Fruit fly (Drosophila melanogaster) whole organism, embryonic: ENCODE measurements around the gene CG15445.

Experiments
- Atf3 ChIP-seq: fragments of 200-800 bp; sonication (Bioruptor generic); optimal IDR thresholded peaks from 3 replicates; lab custom pipeline; 2016; ENCODE audit warnings: missing biosample characterization, missing genetic modification characterization
- Awh ChIP-seq: fragments of 200-800 bp; sonication (Bioruptor generic); IDR thresholded peaks from 2 replicates; pipeline ENCODE4, ENCODE4 v1.3.6; 2022; ENCODE audit warnings: missing biosample characterization, missing genetic modification characterization
- Bteb2 ChIP-seq: fragments of 200-800 bp; sonication (Bioruptor generic); optimal IDR thresholded peaks from 2 replicates; lab custom pipeline; 2016; ENCODE audit warnings: missing biosample characterization, missing genetic modification characterization
- CG10462 ChIP-seq: fragments of 200-800 bp; sonication (Bioruptor generic); optimal IDR thresholded peaks from 2 replicates; lab custom pipeline; 2016; ENCODE audit warnings: missing biosample characterization, missing genetic modification characterization
- CG13287 ChIP-seq: fragments of 200-800 bp; sonication (Bioruptor generic); IDR thresholded peaks from 2 replicates; pipeline ENCODE4 v1.3.6; 2022; ENCODE audit warnings: missing biosample characterization, missing genetic modification characterization; ENCODE audit not compliant: partially characterized antibody
- CG14441 ChIP-seq: fragments of 200-800 bp; sonication (Bioruptor generic); IDR thresholded peaks from 2 replicates; pipeline ENCODE4 v1.3.6; 2022; ENCODE audit warnings: missing biosample characterization, missing genetic modification characterization
- CG14860 ChIP-seq: fragments of 200-800 bp; sonication (Bioruptor generic); IDR thresholded peaks from 3 replicates; pipeline ENCODE4 v1.3.6; 2022; ENCODE audit warnings: missing biosample characterization, missing genetic modification characterization; ENCODE audit not compliant: partially characterized antibody
- CG15011 ChIP-seq: fragments of 200-800 bp; sonication (Bioruptor generic); optimal IDR thresholded peaks from 3 replicates; lab custom pipeline; 2018; ENCODE audit warnings: missing biosample characterization, mild to moderate bottlenecking, missing genetic modification characterization
- CG18764 ChIP-seq: fragments of 200-800 bp; sonication (Bioruptor generic); optimal IDR thresholded peaks from 3 replicates; lab custom pipeline; 2016; ENCODE audit warnings: missing biosample characterization, missing genetic modification characterization
- CG2116 ChIP-seq: fragments of 200-800 bp; sonication (Bioruptor generic); optimal IDR thresholded peaks from 3 replicates; lab custom pipeline; 2018; ENCODE audit warnings: missing biosample characterization, mild to moderate bottlenecking, missing genetic modification characterization
- CG2120 ChIP-seq: fragments of 200-800 bp; sonication (Bioruptor generic); optimal IDR thresholded peaks from 3 replicates; lab custom pipeline; 2016; ENCODE audit warnings: missing biosample characterization, missing genetic modification characterization
- CG2199 ChIP-seq: fragments of 200-800 bp; sonication (Bioruptor generic); IDR thresholded peaks from 3 replicates; pipeline ENCODE4 v1.3.6; 2022; ENCODE audit warnings: missing biosample characterization, missing genetic modification characterization
- CG34224 ChIP-seq: fragments of 200-800 bp; sonication (Bioruptor generic); IDR thresholded peaks from 3 replicates; pipeline ENCODE4 v1.3.6; 2022; ENCODE audit warnings: missing biosample characterization, missing genetic modification characterization; ENCODE audit not compliant: partially characterized antibody
- CG3847 ChIP-seq: fragments of 200-800 bp; sonication (Bioruptor generic); IDR thresholded peaks from 2 replicates; pipeline ENCODE4 v1.3.6; 2022; ENCODE audit warnings: missing biosample characterization, missing genetic modification characterization
- CG3995 ChIP-seq: fragments of 200-800 bp; sonication (Bioruptor generic); optimal IDR thresholded peaks from 3 replicates; lab custom pipeline; 2016; ENCODE audit warnings: missing biosample characterization, missing genetic modification characterization
- CG9215 ChIP-seq: fragments of 200-800 bp; sonication (Bioruptor generic); IDR thresholded peaks from 2 replicates; pipeline ENCODE4 v1.3.6; 2022; ENCODE audit warnings: missing biosample characterization, missing genetic modification characterization
- CG9437 ChIP-seq: fragments of 200-800 bp; sonication (Bioruptor generic); optimal IDR thresholded peaks from 2 replicates; lab custom pipeline; 2018; ENCODE audit warnings: missing biosample characterization, mild to moderate bottlenecking, missing genetic modification characterization
- CTCF ChIP-seq: fragments of 200-800 bp; sonication (Bioruptor generic); optimal IDR thresholded peaks from 2 replicates; lab custom pipeline; 2017; ENCODE audit warnings: missing biosample characterization, mild to moderate bottlenecking, missing genetic modification characterization, moderate library complexity
- Dll ChIP-seq: fragments of 200-800 bp; sonication (Bioruptor generic); IDR thresholded peaks from 4 replicates; pipeline ENCODE4 v1.3.6; 2022; ENCODE audit warnings: missing biosample characterization, missing genetic modification characterization; ENCODE audit not compliant: partially characterized antibody
- Doc3 ChIP-seq: fragments of 200-800 bp; sonication (Bioruptor generic); IDR thresholded peaks from 3 replicates; pipeline ENCODE4 v1.3.6; 2022; ENCODE audit warnings: missing biosample characterization, missing genetic modification characterization; ENCODE audit not compliant: partially characterized antibody
- Dref ChIP-seq: fragments of 200-800 bp; sonication (Bioruptor generic); IDR thresholded peaks from 2 replicates; pipeline ENCODE4 v1.3.6; 2022; ENCODE audit warnings: missing biosample characterization, missing genetic modification characterization
- Ets65A ChIP-seq: fragments of 200-800 bp; sonication (Bioruptor generic); peaks from one replicate; lab custom pipeline; 2016; ENCODE audit warnings: missing biosample characterization, missing genetic modification characterization
- Gug ChIP-seq: fragments of 200-800 bp; sonication (Bioruptor generic); IDR thresholded peaks from 4 replicates; pipeline ENCODE4 v1.3.6; 2022; ENCODE audit warnings: missing biosample characterization, missing genetic modification characterization
- H2.0 ChIP-seq: fragments of 200-800 bp; sonication (Bioruptor generic); IDR thresholded peaks from 2 replicates; pipeline ENCODE4 v1.3.6; 2022; ENCODE audit warnings: missing biosample characterization, missing genetic modification characterization
- HLH3B ChIP-seq: fragments of 200-800 bp; sonication (Bioruptor generic); IDR thresholded peaks from 2 replicates; pipeline ENCODE4 v1.3.6; 2022; ENCODE audit warnings: missing biosample characterization, missing genetic modification characterization
- HmgZ ChIP-seq: fragments of 200-800 bp; sonication (Bioruptor generic); optimal IDR thresholded peaks from 2 replicates; lab custom pipeline; 2018; ENCODE audit warnings: missing biosample characterization, mild to moderate bottlenecking, missing genetic modification characterization
- Max ChIP-seq: fragments of 200-800 bp; sonication (Bioruptor generic); optimal IDR thresholded peaks from 2 replicates; lab custom pipeline; 2016; ENCODE audit warnings: missing biosample characterization, mild to moderate bottlenecking, missing genetic modification characterization
- NFAT ChIP-seq: fragments of 200-800 bp; sonication (Bioruptor generic); IDR thresholded peaks from 2 replicates; pipeline ENCODE4 v1.3.6; 2022; ENCODE audit warnings: missing biosample characterization, missing genetic modification characterization
- Rx ChIP-seq: fragments of 200-800 bp; sonication (Bioruptor generic); IDR thresholded peaks from 2 replicates; pipeline ENCODE4 v1.3.6; 2022; ENCODE audit warnings: missing biosample characterization, missing genetic modification characterization
- Stat92E ChIP-seq, 3 experiments: fragments of >200 bp in 2 of 3; fragments of 200-800 bp in 1 of 3; sonication (Bioruptor generic) in 1 of 3; optimal IDR thresholded peaks; 2 replicates each; lab custom pipeline; 2017 to 2019; ENCODE audit warnings: missing biosample characterization in 3 of 3, missing genetic modification characterization in 3 of 3, mild to moderate bottlenecking in 1 of 3, moderate library complexity in 1 of 3
- Tbp ChIP-seq: fragments of >200 bp; optimal IDR thresholded peaks from 2 replicates; lab custom pipeline; 2018; ENCODE audit warnings: missing biosample characterization, missing genetic modification characterization
- ab ChIP-seq: fragments of 200-800 bp; sonication (Bioruptor generic); optimal IDR thresholded peaks from 2 replicates; lab custom pipeline; 2016; ENCODE audit warnings: missing biosample characterization, missing genetic modification characterization
- amos ChIP-seq: fragments of 200-800 bp; sonication (Bioruptor generic); IDR thresholded peaks from 2 replicates; pipeline ENCODE4 v1.3.6; 2022; ENCODE audit warnings: missing biosample characterization, missing genetic modification characterization; ENCODE audit not compliant: partially characterized antibody
- chinmo ChIP-seq: fragments of 200-800 bp; sonication (Bioruptor generic); IDR thresholded peaks from 4 replicates; pipeline ENCODE4 v1.3.6; 2022; ENCODE audit warnings: missing biosample characterization, missing genetic modification characterization; ENCODE audit not compliant: partially characterized antibody
- cwo ChIP-seq: fragments of 200-800 bp; sonication (Bioruptor generic); optimal IDR thresholded peaks from 3 replicates; lab custom pipeline; 2017; ENCODE audit warnings: missing biosample characterization, missing genetic modification characterization, mild to moderate bottlenecking, moderate library complexity, missing genetic modification reagents
- disco-r ChIP-seq: fragments of 200-800 bp; sonication (Bioruptor generic); optimal IDR thresholded peaks from 2 replicates; lab custom pipeline; 2016; ENCODE audit warnings: missing biosample characterization, missing genetic modification characterization
- ems ChIP-seq: fragments of 200-800 bp; sonication (Bioruptor generic); optimal IDR thresholded peaks from 3 replicates; lab custom pipeline; 2016; ENCODE audit warnings: missing biosample characterization, missing genetic modification characterization
- gfzf ChIP-seq: fragments of 200-800 bp; sonication (Bioruptor generic); optimal IDR thresholded peaks from 2 replicates; lab custom pipeline; 2016; ENCODE audit warnings: missing biosample characterization, mild to moderate bottlenecking, missing genetic modification characterization, moderate library complexity
- gsb ChIP-seq: fragments of 200-800 bp; sonication (Bioruptor generic); IDR thresholded peaks from 2 replicates; pipeline ENCODE4 v1.3.6; 2022; ENCODE audit warnings: missing biosample characterization, missing genetic modification characterization
- hb ChIP-seq: fragments of 200-800 bp; sonication (Bioruptor generic); IDR thresholded peaks from 3 replicates; pipeline ENCODE4 v1.3.6; 2022; ENCODE audit warnings: missing biosample characterization, missing genetic modification characterization; ENCODE audit not compliant: partially characterized antibody
- inv ChIP-seq: fragments of 200-800 bp; sonication (Bioruptor generic); IDR thresholded peaks from 2 replicates; pipeline ENCODE4 v1.3.6; 2022; ENCODE audit warnings: missing biosample characterization, missing genetic modification characterization; ENCODE audit not compliant: partially characterized antibody
- jumu ChIP-seq: fragments of 200-800 bp; sonication (Bioruptor generic); optimal IDR thresholded peaks from 3 replicates; lab custom pipeline; 2016; ENCODE audit warnings: missing biosample characterization, missing genetic modification characterization
- knrl ChIP-seq: fragments of 200-800 bp; sonication (Bioruptor generic); IDR thresholded peaks from 3 replicates; pipeline ENCODE4 v1.3.6; 2022; ENCODE audit warnings: missing biosample characterization, missing genetic modification characterization; ENCODE audit not compliant: partially characterized antibody
- lilli ChIP-seq: fragments of 200-800 bp; sonication (Bioruptor generic); optimal IDR thresholded peaks from 3 replicates; lab custom pipeline; 2016; ENCODE audit warnings: missing biosample characterization, missing genetic modification characterization
- maf-S ChIP-seq: fragments of 200-800 bp; sonication (Bioruptor generic); optimal IDR thresholded peaks from 2 replicates; lab custom pipeline; 2016; ENCODE audit warnings: missing biosample characterization, missing genetic modification characterization
- nerfin-2 ChIP-seq: fragments of 200-800 bp; sonication (Bioruptor generic); IDR thresholded peaks from 2 replicates; pipeline ENCODE4 v1.3.6; 2022; ENCODE audit warnings: missing biosample characterization, missing genetic modification characterization; ENCODE audit not compliant: partially characterized antibody
- ranshi ChIP-seq: fragments of 200-800 bp; sonication (Bioruptor generic); IDR thresholded peaks from 2 replicates; pipeline ENCODE4 v1.3.6; 2022; ENCODE audit warnings: missing biosample characterization, missing genetic modification characterization
- ssp ChIP-seq: fragments of 200-800 bp; sonication (Bioruptor generic); IDR thresholded peaks from 2 replicates; pipeline ENCODE4 v1.3.6; 2022; ENCODE audit warnings: missing biosample characterization, missing genetic modification characterization
- vnd ChIP-seq: fragments of 200-800 bp; sonication (Bioruptor generic); IDR thresholded peaks from 3 replicates; pipeline ENCODE4 v1.3.6; 2022; ENCODE audit warnings: missing biosample characterization, missing genetic modification characterization; ENCODE audit not compliant: partially characterized antibody
- wek ChIP-seq: fragments of 200-800 bp; sonication (Bioruptor generic); optimal IDR thresholded peaks from 3 replicates; lab custom pipeline; 2018; ENCODE audit warnings: missing biosample characterization, mild to moderate bottlenecking, missing genetic modification characterization, moderate library complexity

Gene CG15445

dm6 chrX:21116864-21117464 lies at the start of gene CG15445, which contains the start of gene unc (continued):
- TF ChIP-seq Gug (peak; percentile 66; the same call in 2 of the 4 replicates), ranshi (GFP tag; lab: Robert Waterston, UW) (0 out of 2 replicates have a peak, but pooled peaks have one; percentile 15), ems (GFP tag; lab: Kevin White, UChicago) (no peak), Stat92E (GFP tag; optimal IDR thresholded peaks at IDR 0.05; lab: Kevin White, UChicago) (no peak), CG10462 (GFP tag; lab: Kevin White, UChicago) (no peak), HLH3B (GFP tag; lab: Robert Waterston, UW) (no peak), knrl (GFP tag; lab: Robert Waterston, UW) (peak; percentile 93), CG18764 (GFP tag; lab: Kevin White, UChicago) (peak; percentile 8), amos (GFP tag; lab: Robert Waterston, UW) (peak; percentile 94), disco-r (GFP tag; lab: Kevin White, UChicago) (peak; percentile 29), ssp (0 out of 2 replicates have a peak, but pooled peaks have one; percentile 21), Dref (GFP tag; lab: Robert Waterston, UW) (peak; percentile 75), CTCF (peak; percentile 27), vnd (GFP tag; lab: Robert Waterston, UW) (peak; percentile 87), NFAT (GFP tag; lab: Robert Waterston, UW) (peak; percentile 55; the same call in 1 of the 2 replicates), CG3995 (GFP tag; lab: Kevin White, UChicago) (peak; percentile 11), maf-S (GFP tag; lab: Kevin White, UChicago) (no peak), H2.0 (GFP tag; lab: Robert Waterston, UW) (no peak), Bteb2 (GFP tag; lab: Kevin White, UChicago) (no peak), CG9215 (GFP tag; lab: Robert Waterston, UW) (peak; percentile 43), Atf3 (GFP tag; lab: Kevin White, UChicago) (peak; percentile 3), Max (GFP tag; lab: Kevin White, UChicago) (peak; percentile 35), ab (GFP tag; lab: Kevin White, UChicago) (no peak), jumu (GFP tag; lab: Kevin White, UChicago) (peak; percentile 45), inv (GFP tag; lab: Robert Waterston, UW) (peak; percentile 83), CG2199 (GFP tag; lab: Robert Waterston, UW) (peak; percentile 89; the same call in 1 of the 3 replicates), HmgZ (tag; lab: Kevin White, UChicago) (peak; percentile 7), hb (GFP tag; lab: Robert Waterston, UW) (peak; percentile 91), CG2120 (GFP tag; lab: Kevin White, UChicago) (peak; percentile 27), CG13287 (GFP tag; lab: Robert Waterston, UW) (peak; percentile 84), chinmo (GFP tag; lab: Robert Waterston, UW) (peak; percentile 74; the same call in 1 of the 4 replicates), Dll (peak; percentile 82), CG14441 (GFP tag; lab: Robert Waterston, UW) (no peak), cwo (no peak), CG2116 (peak; percentile 49), Rx (GFP tag; lab: Robert Waterston, UW) (no peak), CG3847 (GFP tag; lab: Robert Waterston, UW) (no peak), Tbp (GFP tag; lab: Kevin White, UChicago) (no peak), CG34224 (GFP tag; lab: Robert Waterston, UW) (peak; percentile 62; the same call in 2 of the 3 replicates), gsb (GFP tag; lab: Robert Waterston, UW) (no peak), CG15011 (GFP tag; lab: Kevin White, UChicago) (no peak), gfzf (peak; percentile 34), nerfin-2 (GFP tag; lab: Robert Waterston, UW) (peak; percentile 69), Ets65A (GFP tag; lab: Kevin White, UChicago) (peak; percentile 93), CG14860 (GFP tag; lab: Robert Waterston, UW) (peak; percentile 82), CG9437 (GFP tag; lab: Kevin White, UChicago) (peak; percentile 19), lilli (GFP tag; lab: Kevin White, UChicago) (peak; percentile 14), Awh (no peak), wek (GFP tag; lab: Kevin White, UChicago) (no peak), Doc3 (peak; percentile 66; the same call in 2 of the 3 replicates)
